Worm (Caenorhabditis elegans): ENCODE measurements around the gene F56F11.4.
A peak's percentile ranks its signal among the peaks of the same experiment; 100 is the strongest.

The F56F11.4 gene

DNA sequence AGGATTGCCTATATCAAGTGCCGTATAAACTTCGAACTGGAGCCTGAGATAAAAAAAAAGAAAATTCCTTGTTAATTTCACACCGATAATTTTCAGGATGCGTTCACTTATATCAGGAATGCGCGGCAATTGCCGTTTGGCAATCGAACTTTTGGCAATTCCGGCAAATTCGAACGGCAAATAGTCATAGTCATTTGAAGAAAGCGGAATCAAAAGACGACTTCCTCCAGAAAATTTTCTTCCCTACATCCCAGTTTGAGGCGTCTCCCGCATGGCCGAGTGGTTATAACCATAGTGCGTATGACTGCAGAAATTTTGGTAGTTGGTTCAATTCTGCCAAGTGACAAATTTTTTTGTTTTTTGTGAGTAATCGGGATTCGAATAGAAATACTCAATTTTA is at the start of gene F56F11.4:
Gene F56F11.4, plus strand, starts transcription at position 301 of the 400 bp plus-strand sequence.
- TF ChIP-seq ceh-88 (GFP tag; IDR thresholded peaks at IDR 0.05) (no peak), mab-9 (GFP tag; IDR thresholded peaks at IDR 0.05) (no peak), snpc-4 (tag; optimal IDR thresholded peaks at IDR 0.05) (no peak), nhr-19 (GFP tag; conservative IDR thresholded peaks at IDR 0.05) (no peak), ceh-8 (GFP tag; optimal IDR thresholded peaks at IDR 0.05) (no peak), nhr-84 (tag; optimal IDR thresholded peaks at IDR 0.05) (no peak), xbp-1 (tag; optimal IDR thresholded peaks at IDR 0.05) (no peak), F16B12.6 (tag; optimal IDR thresholded peaks at IDR 0.05) (no peak), fkh-4 (tag; optimal IDR thresholded peaks at IDR 0.05; ENCODE audit: borderline replicate concordance) (no peak), hlh-4 (tag; optimal IDR thresholded peaks at IDR 0.05) (no peak), tlp-1 (tag; optimal IDR thresholded peaks at IDR 0.05) (no peak), unc-98 (GFP tag; IDR thresholded peaks at IDR 0.05) (no peak), irx-1 (tag; optimal IDR thresholded peaks at IDR 0.05) (no peak), fos-1 (tag; optimal IDR thresholded peaks at IDR 0.05) (no peak), lin-35 (GFP tag; optimal IDR thresholded peaks at IDR 0.05) (no peak), mef-2 (tag; optimal IDR thresholded peaks at IDR 0.05) (no peak)

DNA sequence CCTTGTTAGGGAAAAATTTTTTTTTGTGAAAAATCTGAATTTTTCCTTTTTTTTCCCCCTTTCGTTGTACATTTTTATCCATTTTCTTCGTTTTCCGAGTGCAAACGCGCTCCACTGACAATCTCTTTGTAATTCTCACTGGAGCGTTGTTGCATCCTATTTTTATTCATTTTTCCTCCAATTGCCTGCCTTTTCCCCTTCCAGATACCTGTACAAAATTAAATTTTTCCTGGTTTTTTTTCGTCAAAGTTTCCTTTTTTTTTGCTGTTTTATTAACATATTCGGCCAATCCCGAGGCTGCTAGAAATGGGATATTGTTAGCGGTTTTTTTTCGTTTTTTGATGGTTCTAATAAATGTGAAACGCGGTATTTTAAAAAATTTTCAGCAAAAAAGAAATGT is 44.6 kb upstream of the F56F11.4 start:
- TF ChIP-seq aly-2 (tag; optimal IDR thresholded peaks at IDR 0.05) (peak; percentile 23), ceh-82 (tag; optimal IDR thresholded peaks at IDR 0.05) (no peak), nhr-71 (tag; optimal IDR thresholded peaks at IDR 0.05) (peak; percentile 7), vab-15 (tag; optimal IDR thresholded peaks at IDR 0.05) (no peak), swsn-7 (tag; optimal IDR thresholded peaks at IDR 0.05) (no peak), efl-1 (optimal IDR thresholded peaks at IDR 0.05) (peak; percentile 5 to 6), efl-1 (GFP tag; optimal IDR thresholded peaks at IDR 0.05 in 1 of 2) (no peak), nhr-12 (tag; optimal IDR thresholded peaks at IDR 0.05) (no peak)

DNA sequence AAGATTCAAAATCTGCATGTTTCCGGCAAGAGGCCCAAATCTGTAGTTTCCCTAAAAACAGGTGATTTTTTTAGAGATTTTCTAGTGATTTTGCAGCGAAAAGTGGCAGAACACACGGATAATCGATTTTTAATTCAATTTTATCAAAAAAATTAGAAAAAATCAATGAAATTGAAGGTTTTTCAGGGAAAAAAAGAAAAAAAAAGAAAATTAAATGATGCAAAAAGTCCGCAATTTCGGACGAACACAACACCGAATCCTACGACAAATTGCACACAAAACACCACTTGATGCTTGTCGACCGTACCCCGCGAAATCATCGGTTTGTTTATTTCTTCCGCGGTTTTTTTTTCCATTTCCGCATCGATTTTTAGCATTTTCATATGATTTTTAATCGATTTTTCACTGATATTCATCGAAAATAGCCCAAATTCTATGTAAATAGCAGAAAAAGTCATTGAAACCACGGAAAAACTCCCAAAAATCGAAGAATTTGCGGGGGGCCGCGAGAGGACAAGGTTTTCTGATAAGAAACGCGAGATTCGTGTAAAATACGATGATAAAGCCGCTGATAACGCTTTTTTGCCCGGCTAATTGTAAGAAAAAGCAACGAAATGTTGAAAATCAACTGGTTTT is 41.0 kb upstream of the F56F11.4 start, which contains the start of gene tufm-1:
Gene tufm-1, minus strand, starts transcription at position 51 of the 636 bp plus-strand sequence.
- TF ChIP-seq hpl-2 (GFP tag; optimal IDR thresholded peaks at IDR 0.05) (no peak), xbp-1 (tag; optimal IDR thresholded peaks at IDR 0.05) (peak; percentile 34), ceh-90 (tag; optimal IDR thresholded peaks at IDR 0.05) (no peak), Y116A8C.19 (tag; optimal IDR thresholded peaks at IDR 0.05; ENCODE audit: borderline replicate concordance) (no peak), mdl-1 (tag; optimal IDR thresholded peaks at IDR 0.05) (peak in 1 of 2 experiments; percentile 26), ces-1 (GFP tag; optimal IDR thresholded peaks at IDR 0.05) (no peak), blmp-1 (tag; optimal IDR thresholded peaks at IDR 0.05) (peak; percentile 13), dpl-1 (GFP tag; optimal IDR thresholded peaks at IDR 0.05) (peak; percentile 62 to 74 (median 65)), skn-1 (tag; optimal IDR thresholded peaks at IDR 0.05) (peak; percentile 59), efl-1 (optimal IDR thresholded peaks at IDR 0.05) (peak; percentile 73 to 75), efl-1 (GFP tag; optimal IDR thresholded peaks at IDR 0.05 in 1 of 2) (peak; percentile 78 to 97), fkh-8 (tag; optimal IDR thresholded peaks at IDR 0.05) (peak; percentile 50), C34B4.2 (tag; optimal IDR thresholded peaks at IDR 0.05) (no peak), unc-86 (tag; optimal IDR thresholded peaks at IDR 0.05) (no peak), tbx-2 (tag; optimal IDR thresholded peaks at IDR 0.05) (peak; percentile 57), sox-4 (tag; optimal IDR thresholded peaks at IDR 0.05) (no peak), mep-1 (tag; optimal IDR thresholded peaks at IDR 0.05) (peak; percentile 61), lin-13 (GFP tag; optimal IDR thresholded peaks at IDR 0.05) (peak; percentile 36), ztf-4 (tag; optimal IDR thresholded peaks at IDR 0.05) (no peak), dsc-1 (tag; optimal IDR thresholded peaks at IDR 0.05) (peak; percentile 49), jun-1 (tag; optimal IDR thresholded peaks at IDR 0.05) (peak; percentile 47), nhr-12 (tag; optimal IDR thresholded peaks at IDR 0.05) (no peak), fos-1 (tag; optimal IDR thresholded peaks at IDR 0.05) (no peak), C04F5.9 (tag; optimal IDR thresholded peaks at IDR 0.05) (no peak), nhr-71 (tag; optimal IDR thresholded peaks at IDR 0.05) (peak; percentile 56), C16A3.4 (tag; optimal IDR thresholded peaks at IDR 0.05) (peak; percentile 47), nhr-11 (tag; optimal IDR thresholded peaks at IDR 0.05) (no peak), lsy-2 (tag; optimal IDR thresholded peaks at IDR 0.05) (peak; percentile 93 to 98), alr-1 (tag; optimal IDR thresholded peaks at IDR 0.05; ENCODE audit: borderline replicate concordance) (no peak), irx-1 (tag; optimal IDR thresholded peaks at IDR 0.05) (no peak), lin-14 (GFP tag; optimal IDR thresholded peaks at IDR 0.05) (no peak), snpc-4 (tag; optimal IDR thresholded peaks at IDR 0.05) (peak; percentile 10), lin-35 (GFP tag; optimal IDR thresholded peaks at IDR 0.05) (peak; percentile 74 to 78), pqm-1 (tag; optimal IDR thresholded peaks at IDR 0.05) (no peak)
